Worm (Caenorhabditis elegans): Measurements from ENCODE around the gene Y62H9A.5.

- no peak for TF ChIP-seq lsy-2 (tag; optimal IDR thresholded peaks at IDR 0.05)
- no peak for TF ChIP-seq nhr-12 (tag; optimal IDR thresholded peaks at IDR 0.05)
- TF ChIP-seq nhr-2 (tag; optimal IDR thresholded peaks at IDR 0.05), result no peak
- no peak for TF ChIP-seq nhr-76 (tag; optimal IDR thresholded peaks at IDR 0.05)
- TF ChIP-seq snpc-4 (tag; optimal IDR thresholded peaks at IDR 0.05), result no peak
- no peak for TF ChIP-seq ztf-11 (tag; optimal IDR thresholded peaks at IDR 0.05)
- TF ChIP-seq nhr-28 (tag; optimal IDR thresholded peaks at IDR 0.05), result no peak
- TF ChIP-seq lin-13 (tag; optimal IDR thresholded peaks at IDR 0.05), result no peak
- TF ChIP-seq pha-4 (tag; optimal IDR thresholded peaks at IDR 0.05), result no peak
- no peak for TF ChIP-seq mab-5 (tag; optimal IDR thresholded peaks at IDR 0.05)
- TF ChIP-seq sptf-1 (tag; optimal IDR thresholded peaks at IDR 0.05), result no peak
- TF ChIP-seq lin-32 (GFP tag; optimal IDR thresholded peaks at IDR 0.05), result no peak
- no peak for TF ChIP-seq blmp-1 (tag; optimal IDR thresholded peaks at IDR 0.05)
- no peak for TF ChIP-seq mep-1 (tag; optimal IDR thresholded peaks at IDR 0.05)
These were observed 28.3 kb downstream of the Y62H9A.5 start for ce11 chrX:11854432-11854831.

Data from whole organism, mixed stage, embryonic.